Fruit fly (Drosophila melanogaster) whole organism, embryonic: ENCODE data around the gene Vha36-3.

Source experiments
- CG17912 ChIP-seq: fragments of 200-800 bp; sonication (Bioruptor generic); optimal IDR thresholded peaks from 2 replicates; lab custom pipeline; 2018; ENCODE audit warnings: missing biosample characterization, mild to moderate bottlenecking, missing genetic modification characterization
- CG2199 ChIP-seq: fragments of 200-800 bp; sonication (Bioruptor generic); IDR thresholded peaks from 3 replicates; pipeline ENCODE4 v1.3.6; 2022; ENCODE audit warnings: missing biosample characterization, missing genetic modification characterization
- CG32772 ChIP-seq: fragments of 200-800 bp; sonication (Bioruptor generic); IDR thresholded peaks from 2 replicates; pipeline ENCODE4 v1.3.6; 2022; ENCODE audit warnings: missing biosample characterization, missing genetic modification characterization
- CG7357 ChIP-seq: fragments of 200-800 bp; sonication (Bioruptor generic); IDR thresholded peaks from 3 replicates; pipeline ENCODE4 v1.3.6; 2022; ENCODE audit warnings: missing biosample characterization, missing genetic modification characterization
- YL-1 ChIP-seq: fragments of 200-800 bp; sonication (Bioruptor generic); optimal IDR thresholded peaks from 3 replicates; lab custom pipeline; 2017; ENCODE audit warnings: missing biosample characterization, mild to moderate bottlenecking, missing genetic modification characterization
- dan ChIP-seq: fragments of 200-800 bp; sonication (Bioruptor generic); IDR thresholded peaks from 2 replicates; pipeline ENCODE4 v1.3.6; 2022; ENCODE audit warnings: missing biosample characterization, missing genetic modification characterization
- kah ChIP-seq: fragments of 200-800 bp; sonication (Bioruptor generic); optimal IDR thresholded peaks from 2 replicates; lab custom pipeline; 2018; ENCODE audit warnings: missing biosample characterization, mild to moderate bottlenecking, missing genetic modification characterization
- row ChIP-seq: fragments of 200-800 bp; sonication (Bioruptor generic); IDR thresholded peaks from 3 replicates; pipeline ENCODE4 v1.3.6; 2022; ENCODE audit warnings: missing biosample characterization, missing genetic modification characterization

DNA sequence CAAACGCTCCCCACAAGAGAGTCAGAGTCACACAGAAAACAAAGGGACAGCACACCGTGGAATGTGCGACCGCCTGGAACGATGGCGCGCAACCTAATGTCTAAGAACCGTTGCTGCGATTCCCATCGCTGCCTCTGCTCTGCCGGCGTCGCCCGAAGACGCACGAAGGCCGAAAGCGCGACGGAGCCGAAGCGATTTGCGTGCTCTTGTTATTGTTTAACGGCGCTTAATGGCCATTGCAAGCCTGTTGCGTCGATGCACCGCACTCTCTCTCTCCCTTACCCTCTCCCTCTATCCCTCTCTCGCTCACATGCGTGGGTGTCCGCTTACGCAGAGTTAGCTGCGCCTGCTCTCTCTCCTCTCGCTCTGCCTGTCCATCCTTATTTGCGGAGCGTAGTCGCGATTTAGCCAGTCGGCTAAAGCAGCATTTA is 35.0 kb downstream of the Vha36-3 start, which contains the start of gene trol:
- TF ChIP-seq dan (GFP tag; lab: Robert Waterston, UW) (no peak), CG2199 (GFP tag; lab: Robert Waterston, UW) (no peak), YL-1 (no peak), CG7357 (no peak), CG17912 (no peak), kah (GFP tag; lab: Kevin White, UChicago) (peak; percentile 27), CG32772 (no peak), row (GFP tag; lab: Robert Waterston, UW) (no peak)
